Fruit fly (Drosophila melanogaster) whole organism, embryonic: ENCODE data around the gene CG7362.

Experiments used
- Ada2b ChIP-seq: fragments of 200-800 bp; sonication (Bioruptor generic); IDR thresholded peaks from 2 replicates; pipeline ENCODE4 v1.3.6; 2022; ENCODE audit warnings: missing biosample characterization, missing genetic modification characterization
- Adf1 ChIP-seq: fragments of 200-800 bp; sonication (Bioruptor generic); IDR thresholded peaks from 2 replicates; pipeline ENCODE4 v1.3.6; 2022; ENCODE audit warnings: missing biosample characterization, missing genetic modification characterization
- CG10462 ChIP-seq: fragments of 200-800 bp; sonication (Bioruptor generic); optimal IDR thresholded peaks from 2 replicates; lab custom pipeline; 2016; ENCODE audit warnings: missing biosample characterization, missing genetic modification characterization
- CG11560 ChIP-seq: fragments of 200-800 bp; sonication (Bioruptor generic); IDR thresholded peaks from 3 replicates; pipeline ENCODE4 v1.3.6; 2022; ENCODE audit warnings: missing biosample characterization, missing genetic modification characterization
- CG12942 ChIP-seq: fragments of 200-800 bp; sonication (Bioruptor generic); optimal IDR thresholded peaks from 3 replicates; lab custom pipeline; 2016; ENCODE audit warnings: missing biosample characterization, missing genetic modification characterization
- CG15011 ChIP-seq: fragments of 200-800 bp; sonication (Bioruptor generic); optimal IDR thresholded peaks from 3 replicates; lab custom pipeline; 2018; ENCODE audit warnings: missing biosample characterization, mild to moderate bottlenecking, missing genetic modification characterization
- CG15269 ChIP-seq: fragments of 200-800 bp; sonication (Bioruptor generic); optimal IDR thresholded peaks from 2 replicates; lab custom pipeline; 2018; ENCODE audit warnings: missing biosample characterization, mild to moderate bottlenecking, missing genetic modification characterization, moderate library complexity
- CG15696 ChIP-seq: fragments of 200-800 bp; sonication (Bioruptor generic); optimal IDR thresholded peaks from 2 replicates; lab custom pipeline; 2019; ENCODE audit warnings: missing biosample characterization, mild to moderate bottlenecking, missing genetic modification characterization, moderate library complexity
- CG1602 ChIP-seq: fragments of 200-800 bp; sonication (Bioruptor generic); optimal IDR thresholded peaks from 3 replicates; lab custom pipeline; 2016; ENCODE audit warnings: missing biosample characterization, missing genetic modification characterization
- CG16779 ChIP-seq: fragments of 200-800 bp; sonication (Bioruptor generic); IDR thresholded peaks from 2 replicates; pipeline ENCODE4 v1.3.6; 2022; ENCODE audit warnings: missing biosample characterization, missing genetic modification characterization
- CG17385 ChIP-seq: fragments of 200-800 bp; sonication (Bioruptor generic); optimal IDR thresholded peaks from 3 replicates; lab custom pipeline; 2018; ENCODE audit warnings: missing biosample characterization, mild to moderate bottlenecking, missing genetic modification characterization
- CG2889 ChIP-seq: fragments of 200-800 bp; sonication (Bioruptor generic); IDR thresholded peaks from 3 replicates; pipeline ENCODE4 v1.3.6; 2022; ENCODE audit warnings: missing biosample characterization, missing genetic modification characterization
- CG30020 ChIP-seq: fragments of 200-800 bp; optimal IDR thresholded peaks from 2 replicates; lab custom pipeline; 2019; ENCODE audit warnings: missing biosample characterization, mild to moderate bottlenecking, missing genetic modification characterization, moderate library complexity
- CG31224 ChIP-seq: fragments of 200-800 bp; sonication (Bioruptor generic); IDR thresholded peaks from 2 replicates; pipeline ENCODE4 v1.3.6; 2022; ENCODE audit warnings: missing biosample characterization, missing genetic modification characterization
- CG42726 ChIP-seq: fragments of 200-800 bp; sonication (Bioruptor generic); IDR thresholded peaks from 2 replicates; pipeline ENCODE4 v1.3.6; 2022; ENCODE audit warnings: missing biosample characterization, missing genetic modification characterization; ENCODE audit not compliant: partially characterized antibody
- CG4360 ChIP-seq: fragments of 200-800 bp; sonication (Bioruptor generic); IDR thresholded peaks from 2 replicates; pipeline ENCODE4 v1.3.6; 2022; ENCODE audit warnings: missing biosample characterization, missing genetic modification characterization
- CG6791 ChIP-seq: fragments of 200-800 bp; sonication (Bioruptor generic); IDR thresholded peaks from 3 replicates; pipeline ENCODE4 v1.3.6; 2022; ENCODE audit warnings: missing biosample characterization, missing genetic modification characterization; ENCODE audit not compliant: partially characterized antibody
- CG7987 ChIP-seq: fragments of 200-800 bp; sonication (Bioruptor generic); optimal IDR thresholded peaks from 2 replicates; lab custom pipeline; 2018; ENCODE audit warnings: missing biosample characterization, mild to moderate bottlenecking, missing genetic modification characterization, moderate library complexity
- CG8290 ChIP-seq, 3 experiments: fragments of 200-800 bp; sonication (Bioruptor generic); optimal IDR thresholded peaks; 2 replicates each; lab custom pipeline; 2016 to 2019; ENCODE audit warnings: missing biosample characterization in 3 of 3, missing genetic modification characterization in 3 of 3, mild to moderate bottlenecking in 2 of 3, moderate library complexity in 1 of 3
- CG8388 ChIP-seq: fragments of 200-800 bp; sonication (Bioruptor generic); optimal IDR thresholded peaks from 2 replicates; lab custom pipeline; 2019; ENCODE audit warnings: missing biosample characterization, mild to moderate bottlenecking, missing genetic modification characterization, moderate library complexity
- D19B ChIP-seq: fragments of 200-800 bp; sonication (Bioruptor generic); optimal IDR thresholded peaks from 2 replicates; lab custom pipeline; 2017; ENCODE audit warnings: missing biosample characterization, mild to moderate bottlenecking, missing genetic modification characterization
- Dip3 ChIP-seq: fragments of 200-800 bp; sonication (Bioruptor generic); optimal IDR thresholded peaks from 3 replicates; lab custom pipeline; 2016; ENCODE audit warnings: missing biosample characterization, missing genetic modification characterization
- Dref ChIP-seq: fragments of 200-800 bp; sonication (Bioruptor generic); IDR thresholded peaks from 2 replicates; pipeline ENCODE4 v1.3.6; 2022; ENCODE audit warnings: missing biosample characterization, missing genetic modification characterization
- GATAe ChIP-seq: fragments of 200-800 bp; sonication (Bioruptor generic); conservative IDR thresholded peaks from 2 replicates; pipeline ENCODE4 v1.3.6; 2022; ENCODE audit warnings: missing biosample characterization, missing genetic modification characterization
- Hand ChIP-seq: fragments of 200-800 bp; sonication (Bioruptor generic); optimal IDR thresholded peaks from 2 replicates; lab custom pipeline; 2017; ENCODE audit warnings: mild to moderate bottlenecking, missing biosample characterization, missing genetic modification reagents, missing genetic modification characterization
- Hsf ChIP-seq: fragments of 200-800 bp; sonication (Bioruptor generic); optimal IDR thresholded peaks from 3 replicates; lab custom pipeline; 2016; ENCODE audit warnings: missing biosample characterization, missing genetic modification characterization
- Kr ChIP-seq: fragments of 200-800 bp; sonication (Bioruptor generic); optimal IDR thresholded peaks from 2 replicates; lab custom pipeline; 2017; ENCODE audit warnings: missing biosample characterization, mild to moderate bottlenecking, missing genetic modification characterization
- NC2β ChIP-seq: fragments of 200-800 bp; sonication (Bioruptor generic); optimal IDR thresholded peaks from 2 replicates; lab custom pipeline; 2016; ENCODE audit warnings: missing biosample characterization, missing genetic modification characterization
- Nf-YA ChIP-seq: fragments of 200-800 bp; sonication (Bioruptor generic); IDR thresholded peaks from 2 replicates; pipeline ENCODE4 v1.3.6; 2022; ENCODE audit warnings: missing biosample characterization, missing genetic modification characterization
- Oli ChIP-seq: fragments of 200-800 bp; sonication (Bioruptor generic); optimal IDR thresholded peaks from 2 replicates; lab custom pipeline; 2018; ENCODE audit warnings: missing biosample characterization, mild to moderate bottlenecking, missing genetic modification characterization, moderate library complexity
- Optix ChIP-seq: fragments of 200-800 bp; sonication (Bioruptor generic); IDR thresholded peaks from 3 replicates; pipeline ENCODE4 v1.3.6; 2022; ENCODE audit warnings: missing biosample characterization, missing genetic modification characterization
- Poxn ChIP-seq: fragments of 200-800 bp; sonication (Bioruptor generic); IDR thresholded peaks from 2 replicates; pipeline ENCODE4 v1.3.6; 2022; ENCODE audit warnings: missing biosample characterization, missing genetic modification characterization
- Sox100B ChIP-seq: fragments of 200-800 bp; sonication (Bioruptor generic); optimal IDR thresholded peaks from 3 replicates; lab custom pipeline; 2018; ENCODE audit warnings: missing biosample characterization, mild to moderate bottlenecking, missing genetic modification characterization
- Sry-β ChIP-seq: fragments of 200-800 bp; sonication (Bioruptor generic); optimal IDR thresholded peaks from 2 replicates; lab custom pipeline; 2018; ENCODE audit warnings: missing biosample characterization, mild to moderate bottlenecking, missing genetic modification characterization, moderate library complexity
- Ssrp ChIP-seq: fragments of 200-800 bp; sonication (Bioruptor generic); optimal IDR thresholded peaks from 2 replicates; lab custom pipeline; 2018; ENCODE audit warnings: missing biosample characterization, mild to moderate bottlenecking, missing genetic modification characterization, moderate library complexity
- bsh ChIP-seq, 2 experiments: fragments of 200-800 bp; sonication (Bioruptor generic); optimal IDR thresholded peaks; 2 replicates each; lab custom pipeline; 2017 to 2018; ENCODE audit warnings: mild to moderate bottlenecking in 2 of 2, missing biosample characterization in 2 of 2, missing genetic modification characterization in 2 of 2, moderate library complexity in 1 of 2
- caup ChIP-seq: fragments of 200-800 bp; sonication (Bioruptor generic); optimal IDR thresholded peaks from 3 replicates; lab custom pipeline; 2017; ENCODE audit warnings: missing biosample characterization, mild to moderate bottlenecking, missing genetic modification characterization, moderate library complexity; ENCODE audit not compliant: severe bottlenecking
- dati ChIP-seq: fragments of 200-800 bp; sonication (Bioruptor generic); IDR thresholded peaks from 2 replicates; pipeline ENCODE4 v1.3.6; 2022; ENCODE audit warnings: missing biosample characterization, missing genetic modification characterization
- exex ChIP-seq: fragments of 200-800 bp; sonication (Bioruptor generic); optimal IDR thresholded peaks from 4 replicates; lab custom pipeline; 2018; ENCODE audit warnings: missing biosample characterization, mild to moderate bottlenecking, missing genetic modification characterization, moderate library complexity
- eyg ChIP-seq: fragments of 200-800 bp; sonication (Bioruptor generic); optimal IDR thresholded peaks from 3 replicates; lab custom pipeline; 2016; ENCODE audit warnings: missing biosample characterization, missing genetic modification characterization
- fd102C ChIP-seq: fragments of 200-800 bp; sonication (Bioruptor generic); optimal IDR thresholded peaks from 2 replicates; lab custom pipeline; 2018; ENCODE audit warnings: missing biosample characterization, mild to moderate bottlenecking, missing genetic modification characterization, moderate library complexity
- fd3F ChIP-seq: fragments of 200-800 bp; sonication (Bioruptor generic); optimal IDR thresholded peaks from 2 replicates; lab custom pipeline; 2018; ENCODE audit warnings: missing biosample characterization, mild to moderate bottlenecking, missing genetic modification characterization, moderate library complexity
- jumu ChIP-seq: fragments of 200-800 bp; sonication (Bioruptor generic); optimal IDR thresholded peaks from 3 replicates; lab custom pipeline; 2016; ENCODE audit warnings: missing biosample characterization, missing genetic modification characterization
- lola ChIP-seq, 3 experiments: fragments of >200 bp in 2 of 3; fragments of 200-800 bp in 1 of 3; sonication (Bioruptor generic) in 1 of 3; optimal IDR thresholded peaks; 2 replicates each; lab custom pipeline; 2017 to 2019; ENCODE audit warnings: missing biosample characterization in 3 of 3, missing genetic modification characterization in 3 of 3, mild to moderate bottlenecking in 1 of 3, moderate library complexity in 1 of 3
- seq ChIP-seq: fragments of 200-800 bp; sonication (Bioruptor generic); IDR thresholded peaks from 2 replicates; pipeline ENCODE4 v1.3.6; 2022; ENCODE audit warnings: missing biosample characterization, missing genetic modification characterization
- sisA ChIP-seq: fragments of 200-800 bp; sonication (Bioruptor generic); IDR thresholded peaks from 2 replicates; pipeline ENCODE4 v1.3.6; 2022; ENCODE audit warnings: missing biosample characterization, missing genetic modification characterization
- tin ChIP-seq: fragments of 200-800 bp; sonication (Bioruptor generic); optimal IDR thresholded peaks from 3 replicates; lab custom pipeline; 2016; ENCODE audit warnings: missing biosample characterization, missing genetic modification characterization
- trem ChIP-seq: fragments of 200-800 bp; optimal IDR thresholded peaks from 3 replicates; lab custom pipeline; 2019; ENCODE audit warnings: missing biosample characterization, mild to moderate bottlenecking, missing genetic modification characterization, moderate library complexity
- tup ChIP-seq: fragments of 200-800 bp; sonication (Bioruptor generic); optimal IDR thresholded peaks from 2 replicates; lab custom pipeline; 2016; ENCODE audit warnings: missing biosample characterization, mild to moderate bottlenecking, missing genetic modification characterization, moderate library complexity

The CG7362 gene

dm6 chr3R:14714904-14715588, 39.2 kb downstream of the CG7362 start (continued):
- TF ChIP-seq CG8388 (GFP tag; lab: Kevin White, UChicago) (peak; percentile 57), sisA (peak; percentile 63), Adf1 (GFP tag; lab: Robert Waterston, UW) (no peak), Hsf (GFP tag; lab: Kevin White, UChicago) (peak; percentile 45), CG11560 (tag; lab: Robert Waterston, UW) (no peak), eyg (GFP tag; lab: Kevin White, UChicago) (no peak), CG6791 (GFP tag; lab: Robert Waterston, UW) (0 out of 3 replicates have a peak, but pooled peaks have one; percentile 37), tin (GFP tag; lab: Kevin White, UChicago) (no peak), trem (peak; percentile 62), Hand (GFP tag; lab: Kevin White, UChicago) (no peak), CG8290 (GFP tag; optimal IDR thresholded peaks at IDR 0.05; lab: Kevin White, UChicago) (no peak), CG8290 (tag; optimal IDR thresholded peaks at IDR 0.05; lab: Kevin White, UChicago) (no peak), jumu (GFP tag; lab: Kevin White, UChicago) (peak; percentile 11), Sox100B (no peak), CG2889 (GFP tag; lab: Robert Waterston, UW) (no peak), CG17385 (GFP tag; lab: Kevin White, UChicago) (peak; percentile 8), Dref (no peak), CG4360 (GFP tag; lab: Robert Waterston, UW) (no peak; the same call in 1 of the 2 replicates), D19B (GFP tag; lab: Kevin White, UChicago) (no peak), Ssrp (tag; lab: Kevin White, UChicago) (peak; percentile 63), exex (tag; lab: Kevin White, UChicago) (no peak), Optix (GFP tag; lab: Robert Waterston, UW) (no peak), CG15269 (tag; lab: Kevin White, UChicago) (peak; percentile 27), GATAe (GFP tag; lab: Robert Waterston, UW) (no peak), CG1602 (GFP tag; lab: Kevin White, UChicago) (peak; percentile 30), CG42726 (no peak), fd102C (peak; percentile 9), Ada2b (no peak), CG10462 (GFP tag; lab: Kevin White, UChicago) (peak; percentile 20), CG30020 (tag; lab: Kevin White, UChicago) (no peak), Sry-β (no peak), Dip3 (no peak), lola (GFP tag; optimal IDR thresholded peaks at IDR 0.05; lab: Kevin White, UChicago) (peak in 1 of 3 experiments; percentile 68), tup (GFP tag; lab: Kevin White, UChicago) (no peak), CG31224 (no peak), bsh (GFP tag; optimal IDR thresholded peaks at IDR 0.05; lab: Kevin White, UChicago) (peak; percentile 82 to 93), caup (no peak), CG15011 (peak; percentile 33), Poxn (GFP tag; lab: Robert Waterston, UW) (no peak), Oli (tag; lab: Kevin White, UChicago) (peak; percentile 73), fd3F (GFP tag; lab: Kevin White, UChicago) (no peak), CG12942 (GFP tag; lab: Kevin White, UChicago) (peak; percentile 18), CG16779 (GFP tag; lab: Robert Waterston, UW) (no peak), seq (GFP tag; lab: Robert Waterston, UW) (no peak), CG7987 (GFP tag; lab: Kevin White, UChicago) (no peak), Nf-YA (GFP tag; lab: Robert Waterston, UW) (no peak), dati (GFP tag; lab: Robert Waterston, UW) (peak; percentile 22; the same call in 1 of the 2 replicates), NC2β (GFP tag; lab: Kevin White, UChicago) (no peak), CG15696 (peak; percentile 0), Kr (GFP tag; lab: Kevin White, UChicago) (no peak)
